Worm (Caenorhabditis elegans): ENCODE measurements around the gene nlp-50.

DNA sequence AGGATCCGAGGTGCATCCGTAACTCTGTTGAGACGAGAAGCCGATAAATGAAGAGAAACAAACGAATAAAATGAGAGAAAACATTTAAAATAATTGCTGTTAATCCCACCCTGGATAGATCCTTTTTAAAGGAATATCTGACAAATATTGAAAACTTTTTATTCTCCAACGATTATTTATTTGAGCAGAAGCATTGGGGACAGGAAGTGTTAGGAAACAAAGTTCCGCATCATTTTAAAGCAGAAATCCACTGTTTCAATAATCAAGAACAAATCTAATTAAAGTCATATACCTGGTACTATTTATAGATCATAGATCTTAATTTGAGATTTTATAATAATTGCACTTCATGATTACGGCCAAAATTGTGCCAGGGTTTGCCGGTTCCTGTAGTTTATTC lies 13.9 kb upstream of the nlp-50 start, which contains the start of gene F41G3.20:
- TF ChIP-seq flt-1 (GFP tag; IDR thresholded peaks at IDR 0.05) (no peak), ztf-29 (GFP tag; IDR thresholded peaks at IDR 0.05) (no peak), ref-1 (GFP tag; conservative IDR thresholded peaks at IDR 0.05) (no peak), ztf-23 (GFP tag; IDR thresholded peaks at IDR 0.05) (no peak), cog-1 (tag; optimal IDR thresholded peaks at IDR 0.05) (no peak), med-1 (GFP tag; optimal IDR thresholded peaks at IDR 0.05; ENCODE audit: insufficient read depth) (no peak), T22C8.4 (GFP tag; IDR thresholded peaks at IDR 0.05) (no peak)

All from whole organism, midembryonic.